Worm (Caenorhabditis elegans): Measurements from ENCODE around the gene F53A9.8.

ce11 chrX:8754285-8754795, 35.6 kb upstream of the F53A9.8 start:
- TF ChIP-seq unc-62 (GFP tag; optimal IDR thresholded peaks at IDR 0.05) (no peak), alr-1 (tag; optimal IDR thresholded peaks at IDR 0.05) (no peak), snpc-4 (tag; optimal IDR thresholded peaks at IDR 0.05) (no peak), lin-39 (tag; optimal IDR thresholded peaks at IDR 0.05) (no peak), nhr-23 (tag; optimal IDR thresholded peaks at IDR 0.05) (no peak), nhr-129 (tag; optimal IDR thresholded peaks at IDR 0.05) (no peak), ceh-82 (tag; optimal IDR thresholded peaks at IDR 0.05) (no peak), R02D3.7 (tag; optimal IDR thresholded peaks at IDR 0.05) (no peak), mbf-1 (tag; optimal IDR thresholded peaks at IDR 0.05) (no peak), crh-2 (tag; optimal IDR thresholded peaks at IDR 0.05) (no peak), fos-1 (tag; optimal IDR thresholded peaks at IDR 0.05) (no peak), ztf-11 (tag; optimal IDR thresholded peaks at IDR 0.05) (no peak)
